Worm (Caenorhabditis elegans): ENCODE measurements around the gene F01G4.6.

The F01G4.6 gene

DNA sequence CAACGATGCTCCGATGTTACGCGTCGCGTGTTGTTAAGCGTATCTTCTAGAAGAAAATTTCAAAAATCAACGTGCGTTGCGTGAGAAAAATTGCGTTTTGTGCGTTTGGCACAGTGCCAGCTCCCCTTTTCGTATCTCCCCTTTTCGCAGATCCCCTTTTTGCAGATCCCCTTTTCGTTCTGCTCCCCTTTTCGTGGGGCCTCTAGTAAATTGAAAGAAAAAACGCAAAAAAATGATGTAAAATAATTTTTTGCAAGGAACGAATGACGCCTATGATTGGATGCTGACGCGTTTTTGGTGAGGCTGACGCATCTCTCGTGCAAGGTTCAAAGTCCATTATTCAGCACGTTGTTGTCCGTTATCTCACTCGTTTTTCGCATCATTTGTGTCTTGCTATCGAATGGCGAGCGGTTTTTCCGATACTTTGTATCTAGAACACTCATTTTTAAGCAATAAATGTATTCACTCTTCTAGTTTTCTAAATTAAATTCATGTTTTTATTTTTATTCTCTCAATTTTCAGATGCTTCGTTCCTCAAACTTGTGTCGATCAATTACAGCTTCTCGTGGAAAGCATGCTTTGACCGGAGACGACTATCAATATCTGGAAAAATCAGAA lies 29.9 kb upstream of the F01G4.6 start, which contains the start of gene cpt-2 (continued):
- peak; percentile 77 to 93 (median 89) for TF ChIP-seq ceh-82 (tag; optimal IDR thresholded peaks at IDR 0.05)
- peak; percentile 16 for TF ChIP-seq aha-1 (tag; optimal IDR thresholded peaks at IDR 0.05)
- TF ChIP-seq jun-1 (tag; optimal IDR thresholded peaks at IDR 0.05) = peak; percentile 85
- peak; percentile 78 for TF ChIP-seq ceh-88 (GFP tag; IDR thresholded peaks at IDR 0.05)
- peak; percentile 37 for TF ChIP-seq ama-1 (optimal IDR thresholded peaks at IDR 0.05)
- TF ChIP-seq efl-1 (optimal IDR thresholded peaks at IDR 0.05) = peak; percentile 81 to 86
- peak; percentile 80 to 98 for TF ChIP-seq efl-1 (GFP tag; optimal IDR thresholded peaks at IDR 0.05 in 1 of 2)
- TF ChIP-seq dsc-1 (tag; optimal IDR thresholded peaks at IDR 0.05) = peak; percentile 91
- peak; percentile 95 for TF ChIP-seq nhr-19 (GFP tag; conservative IDR thresholded peaks at IDR 0.05)
- TF ChIP-seq elt-2 (tag; optimal IDR thresholded peaks at IDR 0.05) = peak; percentile 88
- peak; percentile 53 for TF ChIP-seq F16B12.6 (tag; optimal IDR thresholded peaks at IDR 0.05)
- TF ChIP-seq nhr-71 (tag; optimal IDR thresholded peaks at IDR 0.05) = peak; percentile 94
- peak; percentile 92 for TF ChIP-seq isw-1 (GFP tag; IDR thresholded peaks at IDR 0.05)
- peak; percentile 89 for TF ChIP-seq mab-9 (GFP tag; IDR thresholded peaks at IDR 0.05)
- TF ChIP-seq zip-4 (GFP tag; optimal IDR thresholded peaks at IDR 0.05) = peak; percentile 49
- TF ChIP-seq zag-1 (tag; optimal IDR thresholded peaks at IDR 0.05) = peak; percentile 80
- TF ChIP-seq elt-3 (tag; optimal IDR thresholded peaks at IDR 0.05) = peak in 3 of 6 experiments; percentile 7 to 82 (median 79)
- peak; percentile 87 for TF ChIP-seq irx-1 (tag; optimal IDR thresholded peaks at IDR 0.05)
- peak; percentile 93 for TF ChIP-seq rnt-1 (tag; optimal IDR thresholded peaks at IDR 0.05)
- peak; percentile 58 for TF ChIP-seq C04F5.9 (tag; optimal IDR thresholded peaks at IDR 0.05)
- TF ChIP-seq grh-1 (GFP tag; IDR thresholded peaks at IDR 0.05) = peak; percentile 89
- TF ChIP-seq fos-1 (tag; optimal IDR thresholded peaks at IDR 0.05) = peak; percentile 77
- TF ChIP-seq nhr-11 (tag; optimal IDR thresholded peaks at IDR 0.05) = peak; percentile 83
- TF ChIP-seq dpl-1 (GFP tag; optimal IDR thresholded peaks at IDR 0.05) = peak; percentile 67 to 82 (median 81)
- TF ChIP-seq nhr-77 (tag; optimal IDR thresholded peaks at IDR 0.05) = peak; percentile 66
- peak; percentile 76 for TF ChIP-seq unc-98 (GFP tag; IDR thresholded peaks at IDR 0.05)
- peak; percentile 46 for TF ChIP-seq sup-37 (GFP tag; optimal IDR thresholded peaks at IDR 0.05)
- peak; percentile 91 for TF ChIP-seq xbp-1 (tag; optimal IDR thresholded peaks at IDR 0.05)
- TF ChIP-seq blmp-1 (tag; optimal IDR thresholded peaks at IDR 0.05) = peak; percentile 56
- TF ChIP-seq lin-13 (GFP tag; optimal IDR thresholded peaks at IDR 0.05) = peak; percentile 84
- peak; percentile 85 for TF ChIP-seq unc-86 (tag; optimal IDR thresholded peaks at IDR 0.05)
- TF ChIP-seq mdl-1 (tag; optimal IDR thresholded peaks at IDR 0.05) = peak in 1 of 2 experiments; percentile 86
- peak; percentile 64 for TF ChIP-seq ztf-4 (tag; optimal IDR thresholded peaks at IDR 0.05)
- peak; percentile 92 for TF ChIP-seq nhr-20 (tag; optimal IDR thresholded peaks at IDR 0.05)
- peak; percentile 54 for TF ChIP-seq aly-2 (tag; optimal IDR thresholded peaks at IDR 0.05)
- TF ChIP-seq fkh-4 (tag; optimal IDR thresholded peaks at IDR 0.05; ENCODE audit: borderline replicate concordance) = peak; percentile 49
- peak; percentile 83 to 90 for TF ChIP-seq lin-35 (GFP tag; optimal IDR thresholded peaks at IDR 0.05)
- peak; percentile 85 for TF ChIP-seq lin-14 (GFP tag; optimal IDR thresholded peaks at IDR 0.05)
- peak; percentile 91 for TF ChIP-seq ceh-8 (GFP tag; optimal IDR thresholded peaks at IDR 0.05)
- peak; percentile 86 for TF ChIP-seq lin-39 (tag; optimal IDR thresholded peaks at IDR 0.05)
- peak; percentile 77 for TF ChIP-seq egl-13 (tag; optimal IDR thresholded peaks at IDR 0.05)

DNA sequence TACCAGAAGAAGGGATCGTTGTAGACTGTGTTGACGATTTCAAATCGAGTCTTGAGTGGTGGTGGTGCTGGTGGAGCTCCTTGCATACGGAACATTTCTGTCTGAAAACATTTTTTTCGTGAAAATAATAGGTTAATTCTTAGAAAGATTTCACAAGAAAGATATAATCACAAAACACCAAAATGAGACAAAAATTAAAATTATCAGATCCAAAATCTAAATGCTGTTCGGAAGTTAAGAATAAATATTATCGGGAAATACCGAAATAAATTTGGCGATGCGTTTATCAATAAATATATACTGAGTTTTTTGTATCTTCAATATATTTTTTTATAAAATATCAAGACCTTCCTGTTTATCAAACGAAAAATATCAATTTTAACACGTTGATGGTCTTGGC lies 29.2 kb upstream of the F01G4.6 start, which contains the start of gene C08F8.9:
Gene C08F8.9, minus strand, starts transcription at position 101 of the 400 bp plus-strand sequence.
- TF ChIP-seq zag-1 (tag; optimal IDR thresholded peaks at IDR 0.05) (no peak), swsn-7 (tag; optimal IDR thresholded peaks at IDR 0.05) (no peak), lin-35 (GFP tag; optimal IDR thresholded peaks at IDR 0.05) (no peak), nhr-76 (tag; optimal IDR thresholded peaks at IDR 0.05) (no peak), elt-2 (tag; optimal IDR thresholded peaks at IDR 0.05) (no peak), ztf-4 (tag; optimal IDR thresholded peaks at IDR 0.05) (no peak), lin-39 (tag; optimal IDR thresholded peaks at IDR 0.05) (no peak), mef-2 (tag; optimal IDR thresholded peaks at IDR 0.05) (no peak)

All from whole organism, L1 larva.